Worm (Caenorhabditis elegans): Measurements from ENCODE around the gene npp-25.
A peak's percentile ranks its signal among the peaks of the same experiment; 100 is the strongest.

Gene npp-25

DNA sequence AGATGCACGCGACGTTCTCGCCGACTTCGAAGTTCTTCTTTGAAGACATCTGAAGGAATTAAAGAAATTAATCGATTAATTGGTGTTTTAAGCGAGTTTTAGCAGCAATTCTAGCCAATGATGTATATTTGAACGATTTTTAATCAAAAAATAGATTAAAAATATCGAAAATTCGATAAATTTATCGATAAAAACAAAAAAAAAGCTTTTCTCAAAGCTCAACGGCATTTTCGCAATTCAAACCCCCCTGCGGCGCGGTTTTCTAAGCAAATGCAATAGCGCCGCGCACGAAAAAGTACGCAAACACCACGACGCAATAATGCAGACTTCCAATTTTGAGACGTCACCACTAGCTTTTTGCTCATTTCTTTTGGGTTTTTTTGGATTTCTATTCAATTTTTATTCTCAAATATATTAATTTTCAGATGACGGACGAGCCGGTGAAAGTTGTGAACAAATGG, 51.2 kb downstream of the npp-25 start, which contains the start of the genes mrg-1 and spcs-2 (continued):
- TF ChIP-seq lim-6 (tag; optimal IDR thresholded peaks at IDR 0.05) (peak; percentile 10), ceh-9 (tag; optimal IDR thresholded peaks at IDR 0.05) (no peak), nhr-11 (tag; optimal IDR thresholded peaks at IDR 0.05) (no peak), elt-2 (tag; optimal IDR thresholded peaks at IDR 0.05) (peak; percentile 80), sox-2 (GFP tag; IDR thresholded peaks at IDR 0.05) (peak; percentile 27; the same call in 1 of the 2 replicates), Y22D7AL.16 (tag; optimal IDR thresholded peaks at IDR 0.05) (peak; percentile 25), che-1 (tag; optimal IDR thresholded peaks at IDR 0.05) (peak; percentile 59), unc-3 (GFP tag; conservative IDR thresholded peaks at IDR 0.05) (peak; percentile 47; the same call in 1 of the 2 replicates), unc-3 (tag; optimal IDR thresholded peaks at IDR 0.05) (peak; percentile 68), ceh-34 (tag; optimal IDR thresholded peaks at IDR 0.05) (peak; percentile 88), sdc-2 (tag; optimal IDR thresholded peaks at IDR 0.05) (no peak), T23F11.4 (GFP tag; optimal IDR thresholded peaks at IDR 0.05) (peak; percentile 8), F13H6.1 (tag; optimal IDR thresholded peaks at IDR 0.05) (peak; percentile 81), ceh-31 (tag; optimal IDR thresholded peaks at IDR 0.05) (peak; percentile 92), ahr-1 (tag; optimal IDR thresholded peaks at IDR 0.05) (peak; percentile 45), ref-2 (tag; optimal IDR thresholded peaks at IDR 0.05) (peak; percentile 80), fkh-6 (tag; optimal IDR thresholded peaks at IDR 0.05) (peak; percentile 47)
